Worm (Caenorhabditis elegans) whole organism, L4/young adult: ENCODE data around the gene frm-10.
"Not testable (repeated sequence)": the region's sequence is repeated elsewhere in the genome, so short reads cannot be mapped to it uniquely, and the experiment has no call there.

Source experiments
- W03F9.2 ChIP-seq: fragments of 150-350 bp; optimal IDR thresholded peaks from 2 replicates; lab custom pipeline; 2014; ENCODE audit warnings: missing biosample characterization, missing genetic modification characterization
- dao-5 ChIP-seq: sonication (generic microtip); optimal IDR thresholded peaks from 2 replicates; lab custom pipeline; 2016; ENCODE audit warnings: missing genotype, missing genetic modification characterization, moderate library complexity, missing compliant biosample characterization
- him-1 ChIP-seq: sonication (generic microtip); optimal IDR thresholded peaks from 2 replicates; lab custom pipeline; 2016; ENCODE audit warnings: missing genotype, missing genetic modification reagents, missing genetic modification characterization, missing compliant biosample characterization

The frm-10 gene

ce11 chrV:13437473-13438074, 25.4 kb upstream of the frm-10 start, which contains the start of gene mes-4:
TSS of gene mes-4 (minus strand) at chrV:13437545.
- no peak for TF ChIP-seq dao-5 (tag; lab: Kevin White, UChicago)
- TF ChIP-seq W03F9.2 (tag; lab: Kevin White, UChicago) = no peak
- no peak for TF ChIP-seq him-1 (tag; lab: Kevin White, UChicago)

ce11 chrV:13441661-13442060, 21.3 kb upstream of the frm-10 start, which contains the start of gene col-162:
TSS of gene col-162 (plus strand) at chrV:13441961.
- no peak for TF ChIP-seq W03F9.2 (tag; lab: Kevin White, UChicago)
- TF ChIP-seq him-1 (tag; lab: Kevin White, UChicago) = no peak
- TF ChIP-seq dao-5 (tag; lab: Kevin White, UChicago) = no peak

- TF ChIP-seq W03F9.2 (tag; lab: Kevin White, UChicago) (no peak), him-1 (tag; lab: Kevin White, UChicago) (no peak), dao-5 (tag; lab: Kevin White, UChicago) (no peak)
These were observed 20.2 kb upstream of the frm-10 start for ce11 chrV:13442819-13443218.

ce11 chrV:13443535-13443934, 19.5 kb upstream of the frm-10 start, which contains the start of gene Y2H9A.6:
TSS of gene Y2H9A.6 (plus strand) at chrV:13443835.
- TF ChIP-seq dao-5, W03F9.2, him-1 (tag; lab: Kevin White, UChicago): not testable (repeated sequence)

- TF ChIP-seq dao-5 (tag; lab: Kevin White, UChicago) (no peak), W03F9.2 (tag; lab: Kevin White, UChicago) (no peak), him-1 (tag; lab: Kevin White, UChicago) (no peak)
These were observed 17.6 kb upstream of the frm-10 start, which contains the start of gene Y2H9A.4 for ce11 chrV:13445229-13445949. TSS of gene Y2H9A.4 (plus strand) at chrV:13445899.

ce11 chrV:13453334-13453733, 9.7 kb upstream of the frm-10 start, which contains the start of gene lurp-2:
TSS of gene lurp-2 (plus strand) at chrV:13453634.
- TF ChIP-seq dao-5 (tag; lab: Kevin White, UChicago) (no peak), W03F9.2 (tag; lab: Kevin White, UChicago) (no peak), him-1 (tag; lab: Kevin White, UChicago) (no peak)

- TF ChIP-seq him-1 (tag; lab: Kevin White, UChicago) (no peak), dao-5 (tag; lab: Kevin White, UChicago) (no peak), W03F9.2 (tag; lab: Kevin White, UChicago) (no peak)
These were observed 7.6 kb upstream of the frm-10 start, which contains the start of gene lurp-3 for ce11 chrV:13455448-13455847. TSS of gene lurp-3 (plus strand) at chrV:13455748.

ce11 chrV:13457858-13458257, 5.1 kb upstream of the frm-10 start, which contains the start of gene F25H9.2:
TSS of gene F25H9.2 (plus strand) at chrV:13458083.
- no peak for TF ChIP-seq dao-5 (tag; lab: Kevin White, UChicago)
- TF ChIP-seq W03F9.2 (tag; lab: Kevin White, UChicago) = no peak
- TF ChIP-seq him-1 (tag; lab: Kevin White, UChicago) = no peak

- TF ChIP-seq dao-5 (tag; lab: Kevin White, UChicago) = no peak
- TF ChIP-seq W03F9.2 (tag; lab: Kevin White, UChicago) = no peak
- TF ChIP-seq him-1 (tag; lab: Kevin White, UChicago) = no peak
These were observed 3.7 kb upstream of the frm-10 start, which contains the start of gene bath-39 for ce11 chrV:13459323-13459722. TSS of gene bath-39 (plus strand) at chrV:13459459.

- TF ChIP-seq W03F9.2 (tag; lab: Kevin White, UChicago) (no peak), dao-5 (tag; lab: Kevin White, UChicago) (no peak), him-1 (tag; lab: Kevin White, UChicago) (no peak)
These were observed 1.1 kb downstream of the frm-10 start for ce11 chrV:13464123-13464522.

- no peak for TF ChIP-seq dao-5 (tag; lab: Kevin White, UChicago)
- TF ChIP-seq W03F9.2 (tag; lab: Kevin White, UChicago) = peak; percentile 73
- TF ChIP-seq him-1 (tag; lab: Kevin White, UChicago) = peak; percentile 80
These were observed 5.3 kb downstream of the frm-10 start, which contains the start of the genes F25H9.6 and F25H9.7 for ce11 chrV:13468190-13468765. TSS of gene F25H9.6 (minus strand) at chrV:13468361. TSS of gene F25H9.7 (plus strand) at chrV:13468376.

ce11 chrV:13472062-13472461, 9.1 kb downstream of the frm-10 start:
- TF ChIP-seq W03F9.2 (tag; lab: Kevin White, UChicago) = no peak
- no peak for TF ChIP-seq him-1 (tag; lab: Kevin White, UChicago)
- no peak for TF ChIP-seq dao-5 (tag; lab: Kevin White, UChicago)

- no peak for TF ChIP-seq W03F9.2 (tag; lab: Kevin White, UChicago)
- no peak for TF ChIP-seq him-1 (tag; lab: Kevin White, UChicago)
- no peak for TF ChIP-seq dao-5 (tag; lab: Kevin White, UChicago)
These were observed 10.5 kb downstream of the frm-10 start, which contains the start of gene T10G3.1 for ce11 chrV:13473467-13473866. TSS of gene T10G3.1 (minus strand) at chrV:13473679.
